Worm (Caenorhabditis elegans) whole organism, L4 larva: Measurements from ENCODE around the gene mrck-1.

Experiments used
- D1046.2 ChIP-seq: fragments of 200-800 bp; sonication (Bioruptor generic); IDR thresholded peaks from 2 replicates; pipeline ENCODE4 v1.3.6; 2022; ENCODE audit warnings: missing genetic modification characterization, missing compliant biosample characterization
- F26F4.8 ChIP-seq: fragments of 200-800 bp; sonication (Bioruptor generic); conservative IDR thresholded peaks from 2 replicates; pipeline ENCODE4 v1.3.6; 2022; ENCODE audit warnings: missing genetic modification characterization, missing compliant biosample characterization
- Y5F2A.4 ChIP-seq: fragments of 200-800 bp; sonication (Bioruptor generic); optimal IDR thresholded peaks from 2 replicates; lab custom pipeline; 2018; ENCODE audit warnings: mild to moderate bottlenecking, missing genetic modification characterization, missing compliant biosample characterization
- Y75B8A.6 ChIP-seq: fragments of 200-800 bp; sonication (Bioruptor generic); IDR thresholded peaks from 2 replicates; pipeline ENCODE4 v1.3.6; 2022; ENCODE audit warnings: missing genetic modification reagents, missing genetic modification characterization, missing compliant biosample characterization
- ZK546.5 ChIP-seq, 2 experiments: sonication (generic microtip); optimal IDR thresholded peaks; 2 replicates each; lab custom pipeline; 2017; ENCODE audit warnings: missing biosample characterization in 2 of 2, missing genetic modification characterization in 2 of 2
- aha-1 ChIP-seq: fragments of 150-350 bp; peaks from one replicate; lab custom pipeline; 2014; ENCODE audit warnings: missing biosample characterization, missing genetic modification characterization
- aly-2 ChIP-seq: sonication (generic microtip); optimal IDR thresholded peaks from 2 replicates; lab custom pipeline; 2018; ENCODE audit warnings: missing biosample characterization, missing genetic modification characterization
- ama-1 ChIP-seq: fragments of 150-350 bp; optimal IDR thresholded peaks from 2 replicates; lab custom pipeline; 2014; ENCODE audit warnings: inconsistent platforms, mixed read lengths
- arid-1 ChIP-seq: fragments of 200-800 bp; sonication (Bioruptor generic); conservative IDR thresholded peaks from 2 replicates; pipeline ENCODE4 v1.3.6; 2022; ENCODE audit warnings: missing genetic modification reagents, missing genetic modification characterization, missing compliant biosample characterization
- ceh-28 ChIP-seq: fragments of 150-350 bp; optimal IDR thresholded peaks from 2 replicates; lab custom pipeline; 2014; ENCODE audit warnings: missing biosample characterization, missing genetic modification reagents, missing genetic modification characterization
- ceh-32 ChIP-seq: sonication (generic microtip); optimal IDR thresholded peaks from 2 replicates; lab custom pipeline; 2016; ENCODE audit warnings: mild to moderate bottlenecking, missing genetic modification characterization, missing compliant biosample characterization; ENCODE audit not compliant: poor library complexity
- ceh-44 ChIP-seq: fragments of 200-800 bp; sonication (Bioruptor generic); IDR thresholded peaks from 2 replicates; pipeline ENCODE4 v1.3.6; 2022; ENCODE audit warnings: missing genetic modification reagents, missing genetic modification characterization, missing compliant biosample characterization
- ceh-82 ChIP-seq: sonication (generic microtip); optimal IDR thresholded peaks from 2 replicates; lab custom pipeline; 2017; ENCODE audit warnings: missing biosample characterization, missing genetic modification characterization
- daf-12 ChIP-seq: fragments of 150-350 bp; optimal IDR thresholded peaks from 2 replicates; lab custom pipeline; 2014; ENCODE audit warnings: missing biosample characterization, missing genetic modification reagents, missing genetic modification characterization
- daf-19 ChIP-seq: fragments of 200-800 bp; sonication (Bioruptor generic); conservative IDR thresholded peaks from 2 replicates; pipeline ENCODE4 v1.3.6; 2022; ENCODE audit warnings: missing genetic modification characterization, missing compliant biosample characterization
- daf-8 ChIP-seq: fragments of 200-800 bp; sonication (Bioruptor generic); IDR thresholded peaks from 2 replicates; pipeline ENCODE4 v1.3.6; 2022; ENCODE audit warnings: missing genetic modification characterization, missing compliant biosample characterization
- dmd-9 ChIP-seq: fragments of 200-800 bp; sonication (Bioruptor generic); IDR thresholded peaks from 2 replicates; pipeline ENCODE4 v1.3.6; 2022; ENCODE audit warnings: missing genetic modification reagents, missing genetic modification characterization, missing compliant biosample characterization
- dpl-1 ChIP-seq: fragments of 150-350 bp; optimal IDR thresholded peaks from 2 replicates; lab custom pipeline; 2014; ENCODE audit warnings: missing biosample characterization, missing genetic modification reagents, missing genetic modification characterization
- duxl-1 ChIP-seq: sonication (generic microtip); optimal IDR thresholded peaks from 2 replicates; lab custom pipeline; 2016; ENCODE audit warnings: mild to moderate bottlenecking, missing genetic modification characterization, moderate library complexity, missing compliant biosample characterization; ENCODE audit not compliant: poor library complexity
- dve-1 ChIP-seq: sonication (generic microtip); optimal IDR thresholded peaks from 2 replicates; lab custom pipeline; 2017; ENCODE audit warnings: antibody characterized with exemption, mild to moderate bottlenecking, missing genetic modification characterization, missing compliant biosample characterization; ENCODE audit not compliant: insufficient read depth
- egl-43 ChIP-seq: fragments of 200-800 bp; sonication (Bioruptor generic); IDR thresholded peaks from 2 replicates; pipeline ENCODE4 v1.3.6; 2022; ENCODE audit warnings: missing genetic modification reagents, missing genetic modification characterization, missing compliant biosample characterization
- fos-1 ChIP-seq: fragments of 150-350 bp; optimal IDR thresholded peaks from 2 replicates; lab custom pipeline; 2014; ENCODE audit warnings: missing biosample characterization, missing genetic modification characterization
- gei-8 ChIP-seq: fragments of 200-800 bp; sonication (Bioruptor generic); optimal IDR thresholded peaks from 2 replicates; lab custom pipeline; 2018; ENCODE audit warnings: mild to moderate bottlenecking, missing genetic modification characterization, missing compliant biosample characterization
- hlh-30 ChIP-seq: sonication (generic microtip); optimal IDR thresholded peaks from 2 replicates; lab custom pipeline; 2017; ENCODE audit warnings: antibody characterized with exemption, mild to moderate bottlenecking, missing genetic modification characterization, missing compliant biosample characterization; ENCODE audit not compliant: insufficient read depth
- hmg-1.1 ChIP-seq: fragments of 200-800 bp; sonication (Bioruptor generic); IDR thresholded peaks from 2 replicates; pipeline ENCODE4 v1.3.6; 2022; ENCODE audit warnings: missing genetic modification reagents, missing genetic modification characterization, missing compliant biosample characterization
- jun-1 ChIP-seq: fragments of 150-350 bp; optimal IDR thresholded peaks from 2 replicates; lab custom pipeline; 2014; ENCODE audit warnings: missing biosample characterization, missing genetic modification reagents, missing genetic modification characterization
- lim-7 ChIP-seq: fragments of 200-800 bp; sonication (Bioruptor generic); IDR thresholded peaks from 2 replicates; pipeline ENCODE4 v1.3.6; 2022; ENCODE audit warnings: missing genetic modification characterization, missing compliant biosample characterization
- lin-15B ChIP-seq: fragments of 150-350 bp; sonication (generic microtip); optimal IDR thresholded peaks from 3 replicates; lab custom pipeline; 2014; ENCODE audit warnings: missing biosample characterization, missing genetic modification characterization
- lin-29 ChIP-seq: fragments of 200-800 bp; sonication (Bioruptor generic); IDR thresholded peaks from 2 replicates; pipeline ENCODE4 v1.3.6; 2022; ENCODE audit warnings: missing genetic modification reagents, missing genetic modification characterization, missing compliant biosample characterization
- lin-38 ChIP-seq: fragments of 200-800 bp; sonication (Bioruptor generic); IDR thresholded peaks from 2 replicates; pipeline ENCODE4 v1.3.6; 2022; ENCODE audit warnings: missing genetic modification reagents, missing genetic modification characterization, missing compliant biosample characterization
- lin-39 ChIP-seq: fragments of 150-350 bp; optimal IDR thresholded peaks from 2 replicates; lab custom pipeline; 2014; ENCODE audit warnings: missing biosample characterization, missing genetic modification reagents, missing genetic modification characterization
- lsy-2 ChIP-seq, 2 experiments: fragments of 150-350 bp in 1 of 2; sonication (generic microtip) in 1 of 2; optimal IDR thresholded peaks; 2 replicates each; lab custom pipeline; 2014 to 2017; ENCODE audit warnings: missing biosample characterization in 2 of 2, missing genetic modification characterization in 2 of 2
- madf-9 ChIP-seq: fragments of 200-800 bp; sonication (Bioruptor generic); conservative IDR thresholded peaks from 2 replicates; pipeline ENCODE4 v1.3.6; 2022; ENCODE audit warnings: missing genetic modification reagents, missing genetic modification characterization, missing compliant biosample characterization
- mdl-1 ChIP-seq, 2 experiments: fragments of 150-350 bp in 1 of 2; sonication (generic microtip) in 1 of 2; optimal IDR thresholded peaks; 2 replicates each; lab custom pipeline; 2014 to 2017; ENCODE audit warnings: missing biosample characterization in 2 of 2, missing genetic modification characterization in 2 of 2
- mdt-29 ChIP-seq: fragments of 200-800 bp; sonication (Bioruptor generic); IDR thresholded peaks from 2 replicates; pipeline ENCODE4 v1.3.6; 2022; ENCODE audit warnings: missing genetic modification reagents, missing genetic modification characterization, missing compliant biosample characterization
- mxl-2 ChIP-seq: fragments of 200-800 bp; sonication (Bioruptor generic); conservative IDR thresholded peaks from 2 replicates; pipeline ENCODE4 v1.3.6; 2022; ENCODE audit warnings: missing genetic modification reagents, missing genetic modification characterization, missing compliant biosample characterization
- nhr-10 ChIP-seq: fragments of 150-350 bp; optimal IDR thresholded peaks from 2 replicates; lab custom pipeline; 2014; ENCODE audit warnings: missing biosample characterization, missing genetic modification characterization
- nhr-237 ChIP-seq: sonication (generic microtip); optimal IDR thresholded peaks from 2 replicates; lab custom pipeline; 2017; ENCODE audit warnings: missing biosample characterization, missing genetic modification characterization
- nhr-28 ChIP-seq: fragments of 150-350 bp; optimal IDR thresholded peaks from 2 replicates; lab custom pipeline; 2014; ENCODE audit warnings: missing biosample characterization, missing genetic modification characterization
- nhr-41 ChIP-seq: fragments of 200-800 bp; sonication (Bioruptor generic); IDR thresholded peaks from 2 replicates; pipeline ENCODE4 v1.3.6; 2022; ENCODE audit warnings: missing genetic modification reagents, missing genetic modification characterization, missing compliant biosample characterization
- nhr-76 ChIP-seq: fragments of 150-350 bp; optimal IDR thresholded peaks from 2 replicates; lab custom pipeline; 2014; ENCODE audit warnings: missing biosample characterization, missing genetic modification characterization
- nhr-77 ChIP-seq: fragments of 150-350 bp; optimal IDR thresholded peaks from 2 replicates; lab custom pipeline; 2014; ENCODE audit warnings: missing biosample characterization, missing genetic modification characterization
- php-3 ChIP-seq: fragments of 200-800 bp; sonication (Bioruptor generic); IDR thresholded peaks from 2 replicates; pipeline ENCODE4 v1.3.6; 2022; ENCODE audit warnings: missing genetic modification reagents, missing genetic modification characterization, missing compliant biosample characterization
- saeg-2 ChIP-seq: fragments of 200-800 bp; sonication (Bioruptor generic); IDR thresholded peaks from 2 replicates; pipeline ENCODE4 v1.3.6; 2022; ENCODE audit warnings: missing genetic modification reagents, missing genetic modification characterization, missing compliant biosample characterization
- skn-1 ChIP-seq: fragments of 150-350 bp; optimal IDR thresholded peaks from 2 replicates; lab custom pipeline; 2014; ENCODE audit warnings: missing biosample characterization, missing genetic modification characterization
- snpc-4 ChIP-seq: fragments of 150-350 bp; optimal IDR thresholded peaks from 2 replicates; lab custom pipeline; 2014; ENCODE audit warnings: missing biosample characterization, missing genetic modification characterization
- spr-1 ChIP-seq: sonication (generic microtip); optimal IDR thresholded peaks from 2 replicates; lab custom pipeline; 2016; ENCODE audit warnings: mild to moderate bottlenecking, missing genetic modification characterization, missing compliant biosample characterization
- tag-97 ChIP-seq: fragments of 200-800 bp; sonication (Bioruptor generic); IDR thresholded peaks from 2 replicates; pipeline ENCODE4 v1.3.6; 2022; ENCODE audit warnings: missing genetic modification characterization, missing compliant biosample characterization
- zfp-2 ChIP-seq: sonication (generic microtip); optimal IDR thresholded peaks from 2 replicates; lab custom pipeline; 2016; ENCODE audit warnings: mild to moderate bottlenecking, missing genetic modification characterization, missing compliant biosample characterization
- zip-11 ChIP-seq: fragments of 200-800 bp; sonication (Bioruptor generic); IDR thresholded peaks from 2 replicates; pipeline ENCODE4 v1.3.6; 2022; ENCODE audit warnings: missing genetic modification characterization, missing compliant biosample characterization

The mrck-1 gene

ce11 chrV:6240735-6241134, 26.4 kb downstream of the mrck-1 start (continued):
- TF ChIP-seq hmg-1.1 (GFP tag; lab: Robert Waterston, UW) (no peak), tag-97 (GFP tag; lab: Robert Waterston, UW) (no peak), duxl-1 (tag; lab: Kevin White, UChicago) (no peak), mdl-1 (tag; optimal IDR thresholded peaks at IDR 0.05; lab: Kevin White, UChicago) (peak in 1 of 2 experiments; percentile 78), nhr-77 (tag; lab: Kevin White, UChicago) (peak; percentile 73), lin-38 (GFP tag; lab: Robert Waterston, UW) (0 out of 2 replicates have a peak, but pooled peaks have one; percentile 11), nhr-237 (tag; lab: Kevin White, UChicago) (no peak), dpl-1 (no peak), gei-8 (GFP tag; lab: Kevin White, UChicago) (peak; percentile 22), nhr-10 (tag; lab: Kevin White, UChicago) (no peak), ZK546.5 (tag; optimal IDR thresholded peaks at IDR 0.05; lab: Kevin White, UChicago) (no peak), arid-1 (GFP tag; lab: Robert Waterston, UW) (no peak), ceh-82 (no peak), snpc-4 (tag; lab: Kevin White, UChicago) (no peak), aly-2 (tag; lab: Kevin White, UChicago) (no peak), daf-12 (tag; lab: Kevin White, UChicago) (no peak), saeg-2 (no peak), daf-8 (GFP tag; lab: Robert Waterston, UW) (no peak), spr-1 (no peak), lin-39 (tag; lab: Kevin White, UChicago) (no peak), madf-9 (GFP tag; lab: Robert Waterston, UW) (no peak), Y75B8A.6 (GFP tag; lab: Robert Waterston, UW) (no peak), nhr-41 (GFP tag; lab: Robert Waterston, UW) (no peak)

ce11 chrV:6239855-6240254, 27.2 kb downstream of the mrck-1 start:
- TF ChIP-seq jun-1 = no peak
- TF ChIP-seq F26F4.8 = no peak
- no peak for TF ChIP-seq nhr-237 (tag; lab: Kevin White, UChicago)
- TF ChIP-seq ceh-44 = no peak
- peak; percentile 69 for TF ChIP-seq hlh-30 (tag; lab: Kevin White, UChicago)
- TF ChIP-seq lsy-2 (tag; optimal IDR thresholded peaks at IDR 0.05; lab: Kevin White, UChicago) = peak in 1 of 2 experiments; percentile 59
- no peak for TF ChIP-seq php-3 (GFP tag; lab: Robert Waterston, UW)
- TF ChIP-seq mdt-29 (GFP tag; lab: Robert Waterston, UW) = no peak; the same call in 1 of the 2 replicates
- TF ChIP-seq ZK546.5 (tag; optimal IDR thresholded peaks at IDR 0.05; lab: Kevin White, UChicago) = no peak
- TF ChIP-seq ama-1 (lab: Kevin White, UChicago) = no peak
- no peak for TF ChIP-seq fos-1
- peak; percentile 59 for TF ChIP-seq nhr-77 (tag; lab: Kevin White, UChicago)
- peak; percentile 82 for TF ChIP-seq nhr-28 (tag; lab: Kevin White, UChicago)
- no peak for TF ChIP-seq dpl-1
- TF ChIP-seq mxl-2 (GFP tag; lab: Robert Waterston, UW) = no peak
- TF ChIP-seq egl-43 = no peak
- TF ChIP-seq zip-11 (GFP tag; lab: Robert Waterston, UW) = no peak
- TF ChIP-seq skn-1 (tag; lab: Kevin White, UChicago) = no peak
- no peak for TF ChIP-seq ceh-28 (tag; lab: Kevin White, UChicago)
- no peak for TF ChIP-seq lin-29 (GFP tag; lab: Robert Waterston, UW)
- no peak for TF ChIP-seq tag-97 (GFP tag; lab: Robert Waterston, UW)
- TF ChIP-seq spr-1 = no peak
- no peak for TF ChIP-seq lin-15B (tag; lab: Kevin White, UChicago)
- TF ChIP-seq daf-19 = no peak
- TF ChIP-seq ceh-32 (tag; lab: Kevin White, UChicago) = no peak
- TF ChIP-seq lim-7 (GFP tag; lab: Robert Waterston, UW) = no peak
- no peak for TF ChIP-seq Y5F2A.4 (GFP tag; lab: Kevin White, UChicago)
- no peak for TF ChIP-seq dmd-9
- TF ChIP-seq gei-8 (GFP tag; lab: Kevin White, UChicago) = peak; percentile 4
- peak; percentile 63 for TF ChIP-seq dve-1
- TF ChIP-seq daf-8 (GFP tag; lab: Robert Waterston, UW) = no peak
- peak; percentile 99 for TF ChIP-seq aha-1 (tag; lab: Kevin White, UChicago)
- no peak for TF ChIP-seq duxl-1 (tag; lab: Kevin White, UChicago)
- TF ChIP-seq D1046.2 (GFP tag; lab: Robert Waterston, UW) = no peak
- no peak for TF ChIP-seq nhr-76 (tag; lab: Kevin White, UChicago)
- TF ChIP-seq zfp-2 (tag; lab: Kevin White, UChicago) = no peak
